Worm (Caenorhabditis elegans) whole organism, young adult: ENCODE data around the gene ncx-9.

Source experiments
- B0336.3 ChIP-seq: fragments of 200-800 bp; sonication (Bioruptor generic); IDR thresholded peaks from 2 replicates; pipeline ENCODE4 v1.3.6; 2022; ENCODE audit warnings: missing genetic modification characterization, missing compliant biosample characterization
- C17E4.6 ChIP-seq: fragments of 200-800 bp; sonication (Bioruptor generic); IDR thresholded peaks from 2 replicates; pipeline ENCODE4 v1.3.6; 2022; ENCODE audit warnings: missing genetic modification reagents, missing genetic modification characterization, missing compliant biosample characterization
- F33H1.4 ChIP-seq: fragments of 200-800 bp; sonication (Bioruptor generic); IDR thresholded peaks from 2 replicates; pipeline ENCODE4 v1.3.6; 2022; ENCODE audit warnings: missing genetic modification reagents, missing genetic modification characterization, missing compliant biosample characterization
- F37B4.10 ChIP-seq: fragments of 200-800 bp; sonication (Bioruptor generic); IDR thresholded peaks from 2 replicates; pipeline ENCODE4 v1.3.6; 2022; ENCODE audit warnings: missing genetic modification characterization, missing compliant biosample characterization
- F39B2.1 ChIP-seq: fragments of 200-800 bp; sonication (Bioruptor generic); IDR thresholded peaks from 2 replicates; pipeline ENCODE4 v1.3.6; 2022; ENCODE audit warnings: missing genetic modification reagents, missing genetic modification characterization, missing compliant biosample characterization
- F49E8.2 ChIP-seq: sonication (generic microtip); optimal IDR thresholded peaks from 3 replicates; lab custom pipeline; 2017; ENCODE audit warnings: missing genetic modification characterization, mild to moderate bottlenecking, missing compliant biosample characterization, antibody characterized with exemption, moderate library complexity; ENCODE audit not compliant: insufficient read depth
- F57A8.1 ChIP-seq: fragments of 200-800 bp; sonication (Bioruptor generic); optimal IDR thresholded peaks from 2 replicates; lab custom pipeline; 2018; ENCODE audit warnings: mild to moderate bottlenecking, missing genetic modification characterization, moderate library complexity, missing compliant biosample characterization
- T07F8.4 ChIP-seq: sonication (generic microtip); optimal IDR thresholded peaks from 2 replicates; lab custom pipeline; 2016; ENCODE audit warnings: mild to moderate bottlenecking, missing genetic modification characterization, moderate library complexity, missing compliant biosample characterization
- T26A5.8 ChIP-seq: sonication (generic microtip); optimal IDR thresholded peaks from 2 replicates; lab custom pipeline; 2016; ENCODE audit warnings: missing genetic modification characterization, missing compliant biosample characterization
- Y56A3A.18 ChIP-seq: fragments of 200-800 bp; sonication (Bioruptor generic); IDR thresholded peaks from 2 replicates; pipeline ENCODE4 v1.3.6; 2022; ENCODE audit warnings: missing genetic modification reagents, missing genetic modification characterization, missing compliant biosample characterization
- Y79H2A.3 ChIP-seq: fragments of 200-800 bp; sonication (Bioruptor generic); conservative IDR thresholded peaks from 2 replicates; pipeline ENCODE4 v1.3.6; 2022; ENCODE audit warnings: missing genetic modification reagents, missing genetic modification characterization, missing compliant biosample characterization
- aptf-2 ChIP-seq: fragments of 200-800 bp; sonication (Bioruptor generic); conservative IDR thresholded peaks from 2 replicates; pipeline ENCODE4 v1.3.6; 2022; ENCODE audit warnings: missing genetic modification reagents, missing genetic modification characterization, missing compliant biosample characterization
- attf-3 ChIP-seq: fragments of 200-800 bp; sonication (Bioruptor generic); conservative IDR thresholded peaks from 2 replicates; pipeline ENCODE4 v1.3.6; 2022; ENCODE audit warnings: missing genetic modification reagents, missing genetic modification characterization, missing compliant biosample characterization
- bed-1 ChIP-seq: fragments of 200-800 bp; sonication (Bioruptor generic); IDR thresholded peaks from 2 replicates; pipeline ENCODE4 v1.3.6; 2022; ENCODE audit warnings: missing genetic modification reagents, missing genetic modification characterization, missing compliant biosample characterization
- bed-2 ChIP-seq: fragments of 200-800 bp; sonication (Bioruptor generic); IDR thresholded peaks from 2 replicates; pipeline ENCODE4 v1.3.6; 2022; ENCODE audit warnings: missing genetic modification reagents, missing genetic modification characterization, missing compliant biosample characterization
- cebp-1 ChIP-seq, 2 experiments: fragments of 200-800 bp in 1 of 2; sonication (Bioruptor generic) in 1 of 2; sonication (generic microtip) in 1 of 2; IDR thresholded peaks in 1 of 2; optimal IDR thresholded peaks in 1 of 2; 2 replicates each; pipeline versions ENCODE4 v1.3.6 to Lab custom; 2017 to 2022; ENCODE audit warnings: missing compliant biosample characterization in 2 of 2, missing genetic modification characterization in 2 of 2, mild to moderate bottlenecking in 1 of 2, missing genetic modification reagents in 1 of 2, moderate library complexity in 1 of 2
- ceh-100 ChIP-seq: fragments of 200-800 bp; sonication (Bioruptor generic); IDR thresholded peaks from 2 replicates; pipeline ENCODE4 v1.3.6; 2022; ENCODE audit warnings: missing genetic modification reagents, missing genetic modification characterization, missing compliant biosample characterization
- ceh-40 ChIP-seq: fragments of 200-800 bp; sonication (Bioruptor generic); IDR thresholded peaks from 2 replicates; pipeline ENCODE4 v1.3.6; 2022; ENCODE audit warnings: missing genetic modification characterization, missing compliant biosample characterization
- dox-1 ChIP-seq: fragments of 200-800 bp; sonication (Bioruptor generic); IDR thresholded peaks from 2 replicates; pipeline ENCODE4 v1.3.6; 2022; ENCODE audit warnings: missing genetic modification reagents, missing genetic modification characterization, missing compliant biosample characterization
- dpl-1 ChIP-seq: fragments of 150-350 bp; optimal IDR thresholded peaks from 2 replicates; lab custom pipeline; 2014; ENCODE audit warnings: missing biosample characterization, missing genetic modification reagents, missing genetic modification characterization
- efl-1 ChIP-seq: fragments of 150-350 bp; optimal IDR thresholded peaks from 2 replicates; lab custom pipeline; 2014; ENCODE audit warnings: missing biosample characterization, missing genetic modification reagents, missing genetic modification characterization
- hlh-26 ChIP-seq: fragments of 200-800 bp; sonication (Bioruptor generic); conservative IDR thresholded peaks from 2 replicates; pipeline ENCODE4 v1.3.6; 2022; ENCODE audit warnings: missing genetic modification reagents, missing genetic modification characterization, missing compliant biosample characterization
- hmg-1.2 ChIP-seq: fragments of 200-800 bp; sonication (Bioruptor generic); IDR thresholded peaks from 2 replicates; pipeline ENCODE4 v1.3.6; 2022; ENCODE audit warnings: missing genetic modification reagents, missing genetic modification characterization, missing compliant biosample characterization
- lin-35 ChIP-seq, 3 experiments: fragments of 150-350 bp in 2 of 3; sonication (generic microtip) in 1 of 3; optimal IDR thresholded peaks; 2 replicates each; lab custom pipeline; 2014 to 2018; ENCODE audit warnings: missing biosample characterization in 3 of 3, missing genetic modification characterization in 3 of 3, missing genetic modification reagents in 3 of 3
- lir-1 ChIP-seq: fragments of 200-800 bp; sonication (Bioruptor generic); conservative IDR thresholded peaks from 2 replicates; pipeline ENCODE4 v1.3.6; 2022; ENCODE audit warnings: missing genetic modification reagents, missing genetic modification characterization, missing compliant biosample characterization
- madf-6 ChIP-seq: fragments of 200-800 bp; sonication (Bioruptor generic); IDR thresholded peaks from 2 replicates; pipeline ENCODE4 v1.3.6; 2022; ENCODE audit warnings: missing genetic modification reagents, missing genetic modification characterization, missing compliant biosample characterization
- madf-8 ChIP-seq: fragments of 200-800 bp; sonication (Bioruptor generic); conservative IDR thresholded peaks from 2 replicates; pipeline ENCODE4 v1.3.6; 2022; ENCODE audit warnings: missing genetic modification reagents, missing genetic modification characterization, missing compliant biosample characterization
- mcd-1 ChIP-seq: fragments of 200-800 bp; sonication (Bioruptor generic); IDR thresholded peaks from 2 replicates; pipeline ENCODE4 v1.3.6; 2022; ENCODE audit warnings: missing genetic modification reagents, missing genetic modification characterization, missing compliant biosample characterization
- mel-28 ChIP-seq: sonication (generic microtip); optimal IDR thresholded peaks from 2 replicates; lab custom pipeline; 2016; ENCODE audit warnings: borderline replicate concordance, mild to moderate bottlenecking, missing genetic modification characterization, missing compliant biosample characterization
- nfyb-1 ChIP-seq: fragments of 200-800 bp; sonication (Bioruptor generic); IDR thresholded peaks from 2 replicates; pipeline ENCODE4 v1.3.6; 2022; ENCODE audit warnings: missing genetic modification reagents, missing genetic modification characterization, missing compliant biosample characterization
- nhr-27 ChIP-seq: fragments of 200-800 bp; sonication (Bioruptor generic); optimal IDR thresholded peaks from 2 replicates; lab custom pipeline; 2018; ENCODE audit warnings: mild to moderate bottlenecking, missing genetic modification characterization, moderate library complexity, missing compliant biosample characterization
- nhr-80 ChIP-seq: sonication (generic microtip); optimal IDR thresholded peaks from 2 replicates; lab custom pipeline; 2016; ENCODE audit warnings: missing genetic modification characterization, missing compliant biosample characterization
- nhr-90 ChIP-seq: sonication (generic microtip); optimal IDR thresholded peaks from 2 replicates; lab custom pipeline; 2016; ENCODE audit warnings: missing genotype, mild to moderate bottlenecking, missing genetic modification characterization, missing compliant biosample characterization
- pbrm-1 ChIP-seq: fragments of 200-800 bp; sonication (Bioruptor generic); IDR thresholded peaks from 2 replicates; pipeline ENCODE4 v1.3.6; 2022; ENCODE audit warnings: missing genetic modification reagents, missing genetic modification characterization, missing compliant biosample characterization
- snpc-3.4 ChIP-seq: sonication (generic microtip); optimal IDR thresholded peaks from 2 replicates; lab custom pipeline; 2017; ENCODE audit warnings: missing genetic modification characterization, mild to moderate bottlenecking, missing compliant biosample characterization, antibody characterized with exemption, moderate library complexity, missing genotype, missing genetic modification reagents
- somi-1 ChIP-seq: fragments of 200-800 bp; sonication (Bioruptor generic); optimal IDR thresholded peaks from 2 replicates; lab custom pipeline; 2018; ENCODE audit warnings: mild to moderate bottlenecking, missing genetic modification characterization, missing compliant biosample characterization
- tlf-1 ChIP-seq: fragments of 200-800 bp; sonication (Bioruptor generic); optimal IDR thresholded peaks from 2 replicates; lab custom pipeline; 2018; ENCODE audit warnings: mild to moderate bottlenecking, missing genetic modification characterization, missing compliant biosample characterization
- xnd-1 ChIP-seq: sonication (generic microtip); optimal IDR thresholded peaks from 2 replicates; lab custom pipeline; 2016; ENCODE audit warnings: missing genotype, missing genetic modification reagents, missing genetic modification characterization, missing compliant biosample characterization
- zim-3 ChIP-seq: sonication (generic microtip); optimal IDR thresholded peaks from 2 replicates; lab custom pipeline; 2017; ENCODE audit warnings: mild to moderate bottlenecking, missing genetic modification characterization, moderate library complexity, missing compliant biosample characterization
- ztf-26 ChIP-seq: sonication (generic microtip); optimal IDR thresholded peaks from 2 replicates; lab custom pipeline; 2017; ENCODE audit warnings: missing genetic modification characterization, missing compliant biosample characterization

Gene ncx-9

ce11 chrV:4979060-4979459 is 16.0 kb downstream of the ncx-9 start, which contains the start of gene srsx-11:
Gene srsx-11, minus strand, starts transcription at chrV:4979160.
- TF ChIP-seq ceh-40 (no peak), C17E4.6 (no peak), mcd-1 (GFP tag; lab: Robert Waterston, UW) (no peak), bed-2 (GFP tag; lab: Robert Waterston, UW) (no peak), dox-1 (GFP tag; lab: Robert Waterston, UW) (no peak), Y56A3A.18 (GFP tag; lab: Robert Waterston, UW) (no peak), zim-3 (tag; lab: Kevin White, UChicago) (no peak), nhr-80 (no peak), F37B4.10 (GFP tag; lab: Robert Waterston, UW) (no peak), ceh-100 (no peak), B0336.3 (no peak), lir-1 (GFP tag; lab: Robert Waterston, UW) (no peak), Y79H2A.3 (GFP tag; lab: Robert Waterston, UW) (no peak), F49E8.2 (no peak), attf-3 (GFP tag; lab: Robert Waterston, UW) (no peak), bed-1 (GFP tag; lab: Robert Waterston, UW) (no peak), T07F8.4 (no peak), nhr-90 (tag; lab: Kevin White, UChicago) (no peak)
- TF ChIP-seq, all 124 proteins: peak for 0

ce11 chrV:4977539-4977938 is 17.5 kb downstream of the ncx-9 start:
- TF ChIP-seq tlf-1 (GFP tag; lab: Kevin White, UChicago) = no peak
- no peak for TF ChIP-seq bed-1 (GFP tag; lab: Robert Waterston, UW)
- TF ChIP-seq cebp-1 (GFP tag; IDR thresholded peaks at IDR 0.05; lab: Robert Waterston, UW) = no peak
- TF ChIP-seq cebp-1 (tag; optimal IDR thresholded peaks at IDR 0.05; lab: Kevin White, UChicago) = no peak
- TF ChIP-seq hlh-26 (GFP tag; lab: Robert Waterston, UW) = no peak

ce11 chrV:4975140-4975539 is 19.9 kb downstream of the ncx-9 start, which contains the start of gene F26G5.1:
Gene F26G5.1, plus strand, starts transcription at chrV:4975478.
- TF ChIP-seq nfyb-1 (GFP tag; lab: Robert Waterston, UW) (no peak), madf-8 (GFP tag; lab: Robert Waterston, UW) (peak; percentile 65), hmg-1.2 (GFP tag; lab: Robert Waterston, UW) (peak; percentile 22; the same call in 1 of the 2 replicates), ztf-26 (tag; lab: Kevin White, UChicago) (no peak), ceh-40 (no peak), Y56A3A.18 (GFP tag; lab: Robert Waterston, UW) (no peak), mel-28 (tag; lab: Kevin White, UChicago) (no peak), F57A8.1 (no peak), madf-6 (GFP tag; lab: Robert Waterston, UW) (peak; percentile 86), aptf-2 (no peak), F33H1.4 (peak; percentile 29; the same call in 1 of the 2 replicates), xnd-1 (tag; lab: Kevin White, UChicago) (peak; percentile 26), bed-1 (GFP tag; lab: Robert Waterston, UW) (no peak), somi-1 (no peak), dpl-1 (GFP tag; lab: Kevin White, UChicago) (peak; percentile 33), snpc-3.4 (no peak), nhr-27 (tag; lab: Kevin White, UChicago) (no peak), F39B2.1 (GFP tag; lab: Robert Waterston, UW) (no peak), lin-35 (GFP tag; optimal IDR thresholded peaks at IDR 0.05; lab: Kevin White, UChicago) (no peak), efl-1 (GFP tag; lab: Kevin White, UChicago) (peak; percentile 75), pbrm-1 (GFP tag; lab: Robert Waterston, UW) (no peak), T26A5.8 (no peak)
